Fruit fly (Drosophila melanogaster): Measurements from ENCODE around the gene CG43059.

The CG43059 gene

dm6 chr3L:8340264-8341095, 21.7 kb upstream of the CG43059 start, which contains the start of the genes Prim1 and CG7083:
Prim1 (plus strand) TSS chr3L:8340314.
CG7083 (plus strand) TSS chr3L:8340785.
- peak; percentile 38 for TF ChIP-seq GATAd (GFP tag; optimal IDR thresholded peaks at IDR 0.05)
- peak; percentile 67 for TF ChIP-seq HLH106 (tag; optimal IDR thresholded peaks at IDR 0.05)
- TF ChIP-seq h (GFP tag; optimal IDR thresholded peaks at IDR 0.05), result peak; percentile 75
- TF ChIP-seq pan (optimal IDR thresholded peaks at IDR 0.05), result no peak
- TF ChIP-seq Abd-B (GFP tag; optimal IDR thresholded peaks at IDR 0.05), result no peak
- no peak for TF ChIP-seq CG32264 (GFP tag; optimal IDR thresholded peaks at IDR 0.05)
- peak; percentile 60 for TF ChIP-seq dsf (GFP tag; optimal IDR thresholded peaks at IDR 0.05; ENCODE audit: borderline replicate concordance)
- no peak for TF ChIP-seq dl (GFP tag; optimal IDR thresholded peaks at IDR 0.05; ENCODE audit: insufficient read depth in 1 of 2, partially characterized antibody in 2 of 2)
- peak; percentile 47 for TF ChIP-seq woc (GFP tag; optimal IDR thresholded peaks at IDR 0.05)
- no peak for TF ChIP-seq jim (GFP tag; optimal IDR thresholded peaks at IDR 0.05)
- no peak for TF ChIP-seq brk (GFP tag; optimal IDR thresholded peaks at IDR 0.05)
- peak; percentile 65 for TF ChIP-seq ey (GFP tag; optimal IDR thresholded peaks at IDR 0.05)
- TF ChIP-seq Myc (optimal IDR thresholded peaks at IDR 0.05), result peak; percentile 21
- TF ChIP-seq Hnf4 (GFP tag; optimal IDR thresholded peaks at IDR 0.05), result peak; percentile 67
- peak; percentile 83 for TF ChIP-seq fru (GFP tag; optimal IDR thresholded peaks at IDR 0.05)
- no peak for TF ChIP-seq CrebA (GFP tag; optimal IDR thresholded peaks at IDR 0.05; ENCODE audit: borderline replicate concordance)
- TF ChIP-seq Hr83 (GFP tag; optimal IDR thresholded peaks at IDR 0.05; ENCODE audit: poor library complexity, severe bottlenecking), result peak; percentile 21
- TF ChIP-seq CG9705 (GFP tag; optimal IDR thresholded peaks at IDR 0.05), result peak; percentile 55
- no peak for TF ChIP-seq Dif (GFP tag; optimal IDR thresholded peaks at IDR 0.05; ENCODE audit: partially characterized antibody)
- TF ChIP-seq Hr78 (GFP tag; optimal IDR thresholded peaks at IDR 0.05), result no peak
- TF ChIP-seq dmrt93B (GFP tag; optimal IDR thresholded peaks at IDR 0.05), result no peak
- peak; percentile 71 for TF ChIP-seq br (GFP tag; optimal IDR thresholded peaks at IDR 0.05)
- TF ChIP-seq psq (GFP tag; optimal IDR thresholded peaks at IDR 0.05), result peak; percentile 49
- TF ChIP-seq usp (GFP tag; optimal IDR thresholded peaks at IDR 0.05), result no peak
- TF ChIP-seq Sp1 (GFP tag; optimal IDR thresholded peaks at IDR 0.05), result peak; percentile 43
- peak; percentile 34 for TF ChIP-seq Jra (GFP tag; optimal IDR thresholded peaks at IDR 0.05)
- TF ChIP-seq rgr (GFP tag; optimal IDR thresholded peaks at IDR 0.05), result peak; percentile 72
- no peak for TF ChIP-seq Dfd (GFP tag; optimal IDR thresholded peaks at IDR 0.05)
- TF ChIP-seq tai (GFP tag; optimal IDR thresholded peaks at IDR 0.05), result no peak
- peak; percentile 34 for TF ChIP-seq sage (GFP tag; optimal IDR thresholded peaks at IDR 0.05)
- no peak for TF ChIP-seq Rel (GFP tag; optimal IDR thresholded peaks at IDR 0.05)
- peak; percentile 96 for TF ChIP-seq Rel (tag; optimal IDR thresholded peaks at IDR 0.05)
- TF ChIP-seq sv (GFP tag; optimal IDR thresholded peaks at IDR 0.05), result peak; percentile 42
- TF ChIP-seq OdsH (GFP tag; optimal IDR thresholded peaks at IDR 0.05), result peak; percentile 61
- no peak for TF ChIP-seq Mio (GFP tag; optimal IDR thresholded peaks at IDR 0.05)
- peak in 1 of 2 experiments; percentile 66 for TF ChIP-seq foxo (GFP tag; optimal IDR thresholded peaks at IDR 0.05)
- TF ChIP-seq N (GFP tag; optimal IDR thresholded peaks at IDR 0.05), result no peak
- no peak for TF ChIP-seq lola (GFP tag; optimal IDR thresholded peaks at IDR 0.05)
- TF ChIP-seq Vsx2 (GFP tag; optimal IDR thresholded peaks at IDR 0.05; ENCODE audit: partially characterized antibody), result no peak

dm6 chr3L:8338921-8339320, 20.2 kb upstream of the CG43059 start, which contains the start of gene Pex2:
Pex2 (plus strand) TSS chr3L:8339051.
- TF ChIP-seq woc (GFP tag; optimal IDR thresholded peaks at IDR 0.05) (no peak), ey (GFP tag; optimal IDR thresholded peaks at IDR 0.05) (no peak), GATAd (GFP tag; optimal IDR thresholded peaks at IDR 0.05) (peak; percentile 30), Dfd (GFP tag; optimal IDR thresholded peaks at IDR 0.05) (no peak), CrebA (GFP tag; optimal IDR thresholded peaks at IDR 0.05; ENCODE audit: borderline replicate concordance) (no peak), Hnf4 (GFP tag; optimal IDR thresholded peaks at IDR 0.05) (peak; percentile 75), sv (GFP tag; optimal IDR thresholded peaks at IDR 0.05) (no peak), psq (GFP tag; optimal IDR thresholded peaks at IDR 0.05) (peak; percentile 22), Hr78 (GFP tag; optimal IDR thresholded peaks at IDR 0.05) (no peak), Jra (GFP tag; optimal IDR thresholded peaks at IDR 0.05) (peak; percentile 9), dl (GFP tag; optimal IDR thresholded peaks at IDR 0.05; ENCODE audit: insufficient read depth in 1 of 2, partially characterized antibody in 2 of 2) (no peak), h (GFP tag; optimal IDR thresholded peaks at IDR 0.05) (no peak), Abd-B (GFP tag; optimal IDR thresholded peaks at IDR 0.05) (no peak), OdsH (GFP tag; optimal IDR thresholded peaks at IDR 0.05) (peak; percentile 21), rgr (GFP tag; optimal IDR thresholded peaks at IDR 0.05) (no peak), usp (GFP tag; optimal IDR thresholded peaks at IDR 0.05) (no peak), br (GFP tag; optimal IDR thresholded peaks at IDR 0.05) (no peak), Myc (optimal IDR thresholded peaks at IDR 0.05) (no peak), Rel (GFP tag; optimal IDR thresholded peaks at IDR 0.05) (no peak), Rel (tag; optimal IDR thresholded peaks at IDR 0.05) (no peak), Dif (GFP tag; optimal IDR thresholded peaks at IDR 0.05; ENCODE audit: partially characterized antibody) (no peak), CG32264 (GFP tag; optimal IDR thresholded peaks at IDR 0.05) (no peak), Mio (GFP tag; optimal IDR thresholded peaks at IDR 0.05) (no peak), HLH106 (tag; optimal IDR thresholded peaks at IDR 0.05) (peak; percentile 9), CG9705 (GFP tag; optimal IDR thresholded peaks at IDR 0.05) (no peak), Hr83 (GFP tag; optimal IDR thresholded peaks at IDR 0.05; ENCODE audit: poor library complexity, severe bottlenecking) (no peak), fru (GFP tag; optimal IDR thresholded peaks at IDR 0.05) (peak; percentile 34), dmrt93B (GFP tag; optimal IDR thresholded peaks at IDR 0.05) (no peak), brk (GFP tag; optimal IDR thresholded peaks at IDR 0.05) (peak; percentile 60), foxo (GFP tag; optimal IDR thresholded peaks at IDR 0.05) (no peak), sage (GFP tag; optimal IDR thresholded peaks at IDR 0.05) (peak; percentile 33), Vsx2 (GFP tag; optimal IDR thresholded peaks at IDR 0.05; ENCODE audit: partially characterized antibody) (no peak), tai (GFP tag; optimal IDR thresholded peaks at IDR 0.05) (no peak), jim (GFP tag; optimal IDR thresholded peaks at IDR 0.05) (no peak), lola (GFP tag; optimal IDR thresholded peaks at IDR 0.05) (no peak), dsf (GFP tag; optimal IDR thresholded peaks at IDR 0.05; ENCODE audit: borderline replicate concordance) (no peak)

All from whole organism, wandering third instar larva.